Worm (Caenorhabditis elegans) whole organism, late embryonic: Measurements from ENCODE around the gene ZK666.12.

Source experiments
- K09A11.1 ChIP-seq: sonication (generic microtip); optimal IDR thresholded peaks from 2 replicates; lab custom pipeline; 2017; ENCODE audit warnings: antibody characterized with exemption, mild to moderate bottlenecking, missing genetic modification characterization, missing compliant biosample characterization; ENCODE audit not compliant: insufficient read depth
- Y22D7AL.16 ChIP-seq: sonication (generic microtip); optimal IDR thresholded peaks from 2 replicates; lab custom pipeline; 2016; ENCODE audit warnings: missing genetic modification characterization, missing compliant biosample characterization
- ahr-1 ChIP-seq: sonication (generic microtip); optimal IDR thresholded peaks from 2 replicates; lab custom pipeline; 2016; ENCODE audit warnings: missing genetic modification characterization, missing compliant biosample characterization
- ama-1 ChIP-seq: fragments of 150-350 bp; optimal IDR thresholded peaks from 2 replicates; lab custom pipeline; 2014
- ceh-6 ChIP-seq: fragments of 200-800 bp; sonication (Bioruptor generic); optimal IDR thresholded peaks from 2 replicates; lab custom pipeline; 2018; ENCODE audit warnings: mild to moderate bottlenecking, missing genetic modification characterization, missing compliant biosample characterization
- madf-2 ChIP-seq: sonication (generic microtip); optimal IDR thresholded peaks from 2 replicates; lab custom pipeline; 2017; ENCODE audit warnings: missing genetic modification characterization, missing compliant biosample characterization
- pha-4 ChIP-seq: fragments of 150-350 bp; optimal IDR thresholded peaks from 2 replicates; lab custom pipeline; 2018; ENCODE audit warnings: missing biosample characterization, missing genetic modification reagents, missing genetic modification characterization

DNA sequence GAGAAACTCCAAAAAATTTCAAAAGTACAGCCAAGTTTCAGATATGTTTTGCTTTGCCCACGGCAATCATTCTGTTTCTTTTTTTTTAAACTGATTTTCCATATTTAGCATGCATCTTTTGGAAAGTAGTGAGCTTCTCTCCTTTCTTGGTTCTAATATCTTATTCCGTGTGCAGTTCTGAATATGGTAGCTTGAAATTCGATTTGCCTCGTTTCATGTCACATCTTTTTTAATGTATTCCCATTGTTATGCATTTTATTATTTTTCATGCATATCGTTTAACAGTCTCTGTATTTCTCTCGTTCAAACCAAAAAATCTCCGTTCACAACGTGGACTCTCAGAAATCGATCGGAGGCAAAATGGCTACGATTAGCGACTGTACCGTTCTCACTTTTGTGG lies 1.5 kb upstream of the ZK666.12 start, which contains the start of gene ZK666.14:
- no peak for TF ChIP-seq pha-4 (tag; lab: Kevin White, UChicago)
- TF ChIP-seq ahr-1 (tag; lab: Kevin White, UChicago), result no peak
- TF ChIP-seq ceh-6 (GFP tag; lab: Kevin White, UChicago), result no peak
- no peak for TF ChIP-seq madf-2 (tag; lab: Kevin White, UChicago)
- TF ChIP-seq K09A11.1 (tag; lab: Kevin White, UChicago), result no peak
- TF ChIP-seq ama-1, result no peak
- no peak for TF ChIP-seq Y22D7AL.16 (tag; lab: Kevin White, UChicago)
